Worm (Caenorhabditis elegans): Measurements from ENCODE around the gene F37C12.21.

Gene F37C12.21

DNA sequence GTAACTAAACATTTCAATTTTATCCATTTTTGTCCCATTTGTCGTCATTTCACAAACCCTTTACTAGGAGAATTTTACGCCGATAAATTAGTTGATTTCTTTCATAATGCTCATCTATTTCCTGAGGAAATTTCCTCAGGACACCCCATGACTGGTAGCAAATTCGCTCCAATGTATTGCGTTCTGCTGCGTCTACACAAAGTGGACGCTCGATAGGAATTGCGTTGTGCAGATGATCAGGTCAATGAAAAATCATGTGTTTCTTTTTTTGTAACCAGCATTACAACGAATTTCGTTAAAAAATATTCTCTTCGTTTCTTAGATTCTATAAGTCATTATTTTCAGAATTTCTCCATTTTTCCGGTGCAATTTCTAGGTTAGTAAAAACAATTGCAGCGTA, 6.3 kb upstream of the F37C12.21 start, which contains the start of gene epg-4:
TSS of gene epg-4 (plus strand) at position 346 of the 400 bp plus-strand sequence.
- TF ChIP-seq fkh-3 (tag; optimal IDR thresholded peaks at IDR 0.05) (no peak), B0261.1 (tag; optimal IDR thresholded peaks at IDR 0.05) (no peak), gei-17 (GFP tag; optimal IDR thresholded peaks at IDR 0.05) (no peak), madf-3 (GFP tag; IDR thresholded peaks at IDR 0.05) (peak; percentile 81), sea-2 (GFP tag; IDR thresholded peaks at IDR 0.05) (no peak), lin-35 (GFP tag; optimal IDR thresholded peaks at IDR 0.05) (peak in 1 of 3 experiments; percentile 28), mxl-1 (tag; optimal IDR thresholded peaks at IDR 0.05) (no peak), K12H6.12 (tag; optimal IDR thresholded peaks at IDR 0.05) (peak; percentile 24), egrh-3 (GFP tag; IDR thresholded peaks at IDR 0.05) (no peak), madf-6 (GFP tag; IDR thresholded peaks at IDR 0.05) (peak; percentile 44), tlf-1 (GFP tag; optimal IDR thresholded peaks at IDR 0.05) (peak; percentile 49), Y79H2A.3 (GFP tag; conservative IDR thresholded peaks at IDR 0.05) (no peak), ceh-27 (GFP tag; optimal IDR thresholded peaks at IDR 0.05) (peak; percentile 23), lir-1 (GFP tag; conservative IDR thresholded peaks at IDR 0.05) (no peak), cebp-1 (GFP tag; IDR thresholded peaks at IDR 0.05) (peak; percentile 81), cebp-1 (tag; optimal IDR thresholded peaks at IDR 0.05) (peak; percentile 86), lag-1 (GFP tag; IDR thresholded peaks at IDR 0.05) (no peak), hsf-1 (GFP tag; IDR thresholded peaks at IDR 0.05) (peak; percentile 54; the same call in 1 of the 2 replicates), ama-1 (optimal IDR thresholded peaks at IDR 0.05) (no peak), ama-1 (GFP tag; optimal IDR thresholded peaks at IDR 0.05) (peak; percentile 2 to 16), ccch-3 (GFP tag; optimal IDR thresholded peaks at IDR 0.05) (no peak), snpc-1.3 (tag; optimal IDR thresholded peaks at IDR 0.05; ENCODE audit: insufficient read depth) (no peak), dox-1 (GFP tag; IDR thresholded peaks at IDR 0.05) (peak; percentile 72), attf-6 (GFP tag; IDR thresholded peaks at IDR 0.05) (0 out of 2 replicates have a peak, but pooled peaks have one; percentile 31), egl-18 (GFP tag; IDR thresholded peaks at IDR 0.05) (no peak), ztf-25 (GFP tag; IDR thresholded peaks at IDR 0.05) (no peak), C06A6.2 (GFP tag; conservative IDR thresholded peaks at IDR 0.05) (no peak), F37B4.10 (GFP tag; IDR thresholded peaks at IDR 0.05) (no peak), T07F8.4 (tag; optimal IDR thresholded peaks at IDR 0.05) (no peak), hrde-1 (tag; optimal IDR thresholded peaks at IDR 0.05; ENCODE audit: borderline replicate concordance) (peak; percentile 52), xnd-1 (tag; optimal IDR thresholded peaks at IDR 0.05) (no peak), ztf-6 (GFP tag; IDR thresholded peaks at IDR 0.05) (no peak), snpc-4 (GFP tag; optimal IDR thresholded peaks at IDR 0.05) (no peak), snpc-4 (tag; optimal IDR thresholded peaks at IDR 0.05) (peak in 3 of 4 experiments; percentile 3 to 25 (median 9)), nfyb-1 (GFP tag; IDR thresholded peaks at IDR 0.05) (peak; percentile 62; the same call in 1 of the 2 replicates), ekl-4 (GFP tag; IDR thresholded peaks at IDR 0.05) (0 out of 2 replicates have a peak, but pooled peaks have one; percentile 33), hmg-1.2 (GFP tag; IDR thresholded peaks at IDR 0.05) (peak; percentile 50), F23B12.7 (tag; optimal IDR thresholded peaks at IDR 0.05; ENCODE audit: insufficient read depth) (peak; percentile 13), mes-4 (tag; optimal IDR thresholded peaks at IDR 0.05) (no peak), rec-8 (tag; optimal IDR thresholded peaks at IDR 0.05) (no peak), ztf-26 (tag; optimal IDR thresholded peaks at IDR 0.05) (no peak), nhr-90 (tag; optimal IDR thresholded peaks at IDR 0.05) (peak; percentile 28), pha-4 (tag; optimal IDR thresholded peaks at IDR 0.05) (no peak), ZK185.1 (tag; optimal IDR thresholded peaks at IDR 0.05; ENCODE audit: poor library complexity, severe bottlenecking) (peak; percentile 24), tbp1 (GFP tag; optimal IDR thresholded peaks at IDR 0.05) (peak; percentile 53), lin-54 (GFP tag; optimal IDR thresholded peaks at IDR 0.05) (peak; percentile 42), athp-1 (tag; optimal IDR thresholded peaks at IDR 0.05) (peak; percentile 34), dpl-1 (GFP tag; optimal IDR thresholded peaks at IDR 0.05) (no peak), B0019.2 (GFP tag; conservative IDR thresholded peaks at IDR 0.05) (no peak; the same call in 1 of the 2 replicates)

Data from whole organism, young adult.